Worm (Caenorhabditis elegans): Measurements from ENCODE around the gene nhr-280.

- TF ChIP-seq W03F9.2 (tag; optimal IDR thresholded peaks at IDR 0.05) (no peak), him-1 (tag; optimal IDR thresholded peaks at IDR 0.05) (no peak), dao-5 (tag; optimal IDR thresholded peaks at IDR 0.05) (no peak)
These were observed 15.8 kb upstream of the nhr-280 start, which contains the start of gene fbxb-84 for ce11 chrIII:146369-146768.
